Worm (Caenorhabditis elegans): ENCODE measurements around the gene cwp-4.
"Not testable (repeated sequence)": the region's sequence is repeated elsewhere in the genome, so short reads cannot be mapped to it uniquely, and the experiment has no call there.

Gene cwp-4

ce11 chrV:5047230-5047629 is 6.2 kb upstream of the cwp-4 start:
- TF ChIP-seq tra-1 (GFP tag; IDR thresholded peaks at IDR 0.05) (peak; percentile 92), hmg-1.1 (GFP tag; IDR thresholded peaks at IDR 0.05) (peak; percentile 97), vab-7 (GFP tag; IDR thresholded peaks at IDR 0.05) (peak; percentile 81; the same call in 1 of the 2 replicates), nhr-42 (GFP tag; IDR thresholded peaks at IDR 0.05) (peak; percentile 93), lin-1 (GFP tag; IDR thresholded peaks at IDR 0.05) (peak; percentile 60; the same call in 1 of the 2 replicates), arid-1 (GFP tag; conservative IDR thresholded peaks at IDR 0.05) (peak; percentile 79; the same call in 1 of the 2 replicates), lin-29 (GFP tag; IDR thresholded peaks at IDR 0.05) (peak; percentile 81), set-16 (GFP tag; IDR thresholded peaks at IDR 0.05) (peak; percentile 94), rbr-2 (tag; optimal IDR thresholded peaks at IDR 0.05) (peak; percentile 25), Y48G9A.11 (GFP tag; IDR thresholded peaks at IDR 0.05) (peak; percentile 57; the same call in 1 of the 2 replicates), ceh-44 (GFP tag; IDR thresholded peaks at IDR 0.05) (peak; percentile 86), Y75B8A.6 (GFP tag; IDR thresholded peaks at IDR 0.05) (0 out of 2 replicates have a peak, but pooled peaks have one; percentile 33), dmd-6 (GFP tag; IDR thresholded peaks at IDR 0.05) (peak; percentile 89), lin-38 (GFP tag; IDR thresholded peaks at IDR 0.05) (peak; percentile 90), dmd-8 (GFP tag; IDR thresholded peaks at IDR 0.05) (0 out of 2 replicates have a peak, but pooled peaks have one; percentile 59), ZK337.2 (GFP tag; IDR thresholded peaks at IDR 0.05) (peak; percentile 46; the same call in 1 of the 2 replicates), madf-9 (GFP tag; conservative IDR thresholded peaks at IDR 0.05) (peak; percentile 77), ctbp-1 (GFP tag; IDR thresholded peaks at IDR 0.05) (peak; percentile 95), pha-4 (GFP tag; IDR thresholded peaks at IDR 0.05) (peak; percentile 80), mdt-29 (GFP tag; IDR thresholded peaks at IDR 0.05) (peak; percentile 75), zfp-3 (GFP tag; conservative IDR thresholded peaks at IDR 0.05) (peak; percentile 82), dmd-9 (GFP tag; IDR thresholded peaks at IDR 0.05) (0 out of 2 replicates have a peak, but pooled peaks have one; percentile 64), php-3 (GFP tag; IDR thresholded peaks at IDR 0.05) (peak; percentile 82), D1046.2 (GFP tag; IDR thresholded peaks at IDR 0.05) (peak; percentile 73; the same call in 1 of the 2 replicates), snpc-1.2 (GFP tag; IDR thresholded peaks at IDR 0.05) (0 out of 2 replicates have a peak, but pooled peaks have one; percentile 30), saeg-2 (GFP tag; IDR thresholded peaks at IDR 0.05) (peak; percentile 79), ceh-20 (GFP tag; IDR thresholded peaks at IDR 0.05) (peak; percentile 91)
- TF ChIP-seq pha-4 (tag; optimal IDR thresholded peaks at IDR 0.05) = not testable (repeated sequence)

ce11 chrV:5049333-5049942 is 4.0 kb upstream of the cwp-4 start, which contains the start of the genes pqn-51 and K11D12.14:
pqn-51 (plus strand) TSS chrV:5049607.
K11D12.14 (plus strand) TSS chrV:5049636.
- TF ChIP-seq ctbp-1 (GFP tag; IDR thresholded peaks at IDR 0.05) (peak; percentile 96), ZK546.5 (tag; optimal IDR thresholded peaks at IDR 0.05) (peak; percentile 42 to 90), egl-43 (GFP tag; IDR thresholded peaks at IDR 0.05) (peak; percentile 97), mdt-29 (GFP tag; IDR thresholded peaks at IDR 0.05) (0 out of 2 replicates have a peak, but pooled peaks have one; percentile 59), ceh-32 (tag; optimal IDR thresholded peaks at IDR 0.05; ENCODE audit: poor library complexity) (peak; percentile 21), ZK337.2 (GFP tag; IDR thresholded peaks at IDR 0.05) (peak; percentile 69), snpc-1.2 (GFP tag; IDR thresholded peaks at IDR 0.05) (peak; percentile 70), aha-1 (tag) (peak; percentile 87), nhr-28 (tag; optimal IDR thresholded peaks at IDR 0.05) (peak; percentile 83), Y5F2A.4 (GFP tag; optimal IDR thresholded peaks at IDR 0.05) (no peak), unc-62 (GFP tag; optimal IDR thresholded peaks at IDR 0.05 in 1 of 2) (peak in 1 of 2 experiments; percentile 100), unc-62 (tag; optimal IDR thresholded peaks at IDR 0.05) (no peak), fkh-10 (GFP tag; optimal IDR thresholded peaks at IDR 0.05) (peak; percentile 93), nhr-11 (tag; optimal IDR thresholded peaks at IDR 0.05) (peak; percentile 87), ceh-62 (tag; optimal IDR thresholded peaks at IDR 0.05) (no peak), hlh-11 (tag; optimal IDR thresholded peaks at IDR 0.05) (peak; percentile 95), ceh-28 (tag; optimal IDR thresholded peaks at IDR 0.05) (no peak), zag-1 (tag; optimal IDR thresholded peaks at IDR 0.05) (no peak), F44E2.7 (GFP tag; IDR thresholded peaks at IDR 0.05) (0 out of 2 replicates have a peak, but pooled peaks have one; percentile 51), nhr-41 (GFP tag; IDR thresholded peaks at IDR 0.05) (no peak), ama-1 (optimal IDR thresholded peaks at IDR 0.05) (peak; percentile 98), rbr-2 (tag; optimal IDR thresholded peaks at IDR 0.05) (peak; percentile 97), skn-1 (tag; optimal IDR thresholded peaks at IDR 0.05) (no peak), lim-7 (GFP tag; IDR thresholded peaks at IDR 0.05) (0 out of 2 replicates have a peak, but pooled peaks have one; percentile 10), hlh-30 (tag; optimal IDR thresholded peaks at IDR 0.05; ENCODE audit: insufficient read depth) (peak; percentile 70), daf-19 (GFP tag; conservative IDR thresholded peaks at IDR 0.05) (peak; percentile 78), Y75B8A.6 (GFP tag; IDR thresholded peaks at IDR 0.05) (0 out of 2 replicates have a peak, but pooled peaks have one; percentile 11)

All from whole organism, L4 larva.